Fruit fly (Drosophila melanogaster): ENCODE results near the gene CG14421.

dm6 chrX:2927158-2927557 lies 14.1 kb upstream of the CG14421 start, which contains the start of gene CG14424:
- no peak for TF ChIP-seq gl (tag; optimal IDR thresholded peaks at IDR 0.05)
- no peak for TF ChIP-seq CG32121 (GFP tag; IDR thresholded peaks at IDR 0.05)
- no peak for TF ChIP-seq EcR (GFP tag; optimal IDR thresholded peaks at IDR 0.05)
- TF ChIP-seq rn (GFP tag; IDR thresholded peaks at IDR 0.05) = no peak
- no peak for TF ChIP-seq CG9948 (tag; optimal IDR thresholded peaks at IDR 0.05)
- no peak for TF ChIP-seq CG15710 (tag; optimal IDR thresholded peaks at IDR 0.05)
- no peak for TF ChIP-seq CG8159 (tag; optimal IDR thresholded peaks at IDR 0.05)
- TF ChIP-seq CG13204 (GFP tag; optimal IDR thresholded peaks at IDR 0.05) = no peak
- TF ChIP-seq CG12605 (GFP tag; IDR thresholded peaks at IDR 0.05) = no peak
- TF ChIP-seq fd96Ca (GFP tag; IDR thresholded peaks at IDR 0.05) = no peak
- no peak for TF ChIP-seq Ets98B (GFP tag; IDR thresholded peaks at IDR 0.05)
- TF ChIP-seq CG17806 (tag; optimal IDR thresholded peaks at IDR 0.05) = no peak
- TF ChIP-seq CG14655 (GFP tag; optimal IDR thresholded peaks at IDR 0.05) = no peak
- no peak for TF ChIP-seq Pif1A (GFP tag; optimal IDR thresholded peaks at IDR 0.05)

Data from whole organism, pupa.